Worm (Caenorhabditis elegans) whole organism, young adult: ENCODE measurements around the gene B0024.11.

ENCODE experiments used
- rec-8 ChIP-seq, 2 experiments: sonication (generic microtip); optimal IDR thresholded peaks; 2 replicates each; lab custom pipeline; 2016; ENCODE audit warnings: mild to moderate bottlenecking in 2 of 2, missing genetic modification characterization in 2 of 2, missing genetic modification reagents in 2 of 2, missing genotype in 2 of 2, missing biosample characterization in 1 of 2, missing compliant biosample characterization in 1 of 2, moderate library complexity in 1 of 2
- unc-62 ChIP-seq: fragments of 150-350 bp; optimal IDR thresholded peaks from 2 replicates; lab custom pipeline; 2014; ENCODE audit warnings: missing biosample characterization, missing genetic modification reagents, missing genetic modification characterization

DNA sequence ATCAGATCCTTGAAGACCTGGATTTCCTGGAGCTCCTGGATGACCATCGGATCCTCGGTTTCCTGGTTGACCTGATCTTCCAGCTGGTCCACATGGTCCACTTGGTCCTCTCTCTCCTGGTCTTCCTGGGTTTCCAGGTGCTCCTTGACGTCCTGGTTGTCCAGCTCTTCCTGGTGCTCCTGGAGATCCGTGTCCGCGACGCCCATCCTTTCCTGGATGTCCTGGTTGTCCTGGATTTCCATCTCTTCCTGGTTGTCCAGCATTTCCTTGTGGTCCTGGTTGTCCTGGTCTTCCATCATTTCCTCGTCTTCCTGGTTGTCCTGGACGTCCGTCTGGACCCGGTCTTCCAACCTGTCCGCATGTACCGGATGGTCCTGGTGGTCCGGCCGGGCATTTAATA is 27.5 kb downstream of the B0024.11 start:
- TF ChIP-seq rec-8 (tag; optimal IDR thresholded peaks at IDR 0.05; lab: Kevin White, UChicago) = no peak
- TF ChIP-seq unc-62 = no peak
